Worm (Caenorhabditis elegans) whole organism, L4 larva: ENCODE measurements around the gene ham-3.

Experiments used
- F49E8.2 ChIP-seq: sonication (generic microtip); optimal IDR thresholded peaks from 2 replicates; lab custom pipeline; 2016; ENCODE audit warnings: missing compliant biosample characterization, mild to moderate bottlenecking, missing genetic modification characterization, borderline replicate concordance
- hlh-30 ChIP-seq: sonication (generic microtip); optimal IDR thresholded peaks from 2 replicates; lab custom pipeline; 2017; ENCODE audit warnings: antibody characterized with exemption, mild to moderate bottlenecking, missing genetic modification characterization, missing compliant biosample characterization; ENCODE audit not compliant: insufficient read depth
- nhr-76 ChIP-seq: fragments of 150-350 bp; optimal IDR thresholded peaks from 2 replicates; lab custom pipeline; 2014; ENCODE audit warnings: missing biosample characterization, missing genetic modification characterization
- pqm-1 ChIP-seq: sonication (generic microtip); optimal IDR thresholded peaks from 2 replicates; lab custom pipeline; 2017; ENCODE audit warnings: missing biosample characterization, missing genetic modification characterization

DNA sequence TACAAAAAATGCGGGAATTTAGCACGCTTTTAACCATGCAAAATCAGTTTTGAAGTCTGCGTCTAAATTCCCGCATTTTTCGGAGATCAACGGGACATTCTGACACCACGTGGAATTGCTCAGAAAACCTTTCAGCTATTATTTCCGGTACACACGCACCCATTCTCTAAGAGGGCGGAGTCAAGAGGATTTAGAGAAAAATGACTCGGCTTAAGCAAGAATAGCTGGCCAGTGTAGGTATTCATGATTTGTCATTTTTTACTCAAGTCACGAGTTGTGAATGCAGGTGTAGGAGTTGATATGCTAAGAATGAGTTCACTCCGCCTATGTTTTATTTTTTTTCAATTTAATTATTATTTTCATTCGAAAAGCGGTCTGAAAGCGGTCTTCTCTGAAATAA is 30.1 kb downstream of the ham-3 start:
- TF ChIP-seq nhr-76 (tag; lab: Kevin White, UChicago): no peak
- no peak for TF ChIP-seq F49E8.2 (tag; lab: Kevin White, UChicago)
- TF ChIP-seq pqm-1: no peak
- TF ChIP-seq hlh-30 (tag; lab: Kevin White, UChicago): peak; percentile 36
